Worm (Caenorhabditis elegans) whole organism, L3 larva: Measurements from ENCODE around the gene T10H4.4.

ENCODE experiments used
- elt-1 ChIP-seq: fragments of 150-350 bp; optimal IDR thresholded peaks from 2 replicates; lab custom pipeline; 2014; ENCODE audit warnings: missing biosample characterization, missing genetic modification characterization
- fkh-10 ChIP-seq: sonication (generic microtip); optimal IDR thresholded peaks from 2 replicates; lab custom pipeline; 2017; ENCODE audit warnings: missing biosample characterization, missing genetic modification reagents, missing genetic modification characterization
- jun-1 ChIP-seq: fragments of 150-350 bp; optimal IDR thresholded peaks from 2 replicates; lab custom pipeline; 2014; ENCODE audit warnings: missing biosample characterization, missing genetic modification reagents, missing genetic modification characterization
- nhr-28 ChIP-seq: fragments of 150-350 bp; optimal IDR thresholded peaks from 2 replicates; lab custom pipeline; 2014; ENCODE audit warnings: missing biosample characterization, missing genetic modification characterization
- snpc-4 ChIP-seq: fragments of 150-350 bp; optimal IDR thresholded peaks from 2 replicates; lab custom pipeline; 2014; ENCODE audit warnings: missing biosample characterization, missing genetic modification characterization

ce11 chrV:15310780-15311179 lies 38.6 kb upstream of the T10H4.4 start, which contains the start of gene irld-62:
- TF ChIP-seq snpc-4 = no peak
- TF ChIP-seq fkh-10 (GFP tag; lab: Kevin White, UChicago) = no peak
- TF ChIP-seq elt-1 = no peak
- TF ChIP-seq nhr-28 = no peak
- TF ChIP-seq jun-1 (tag; lab: Kevin White, UChicago) = no peak
